Fruit fly (Drosophila melanogaster) whole organism, embryonic: ENCODE measurements around the gene CG45100.

Experiments used
- Awh ChIP-seq: fragments of 200-800 bp; sonication (Bioruptor generic); IDR thresholded peaks from 2 replicates; pipeline ENCODE4, ENCODE4 v1.3.6; 2022; ENCODE audit warnings: missing biosample characterization, missing genetic modification characterization
- CG11695 ChIP-seq: fragments of 200-800 bp; sonication (Bioruptor generic); IDR thresholded peaks from 3 replicates; pipeline ENCODE4 v1.3.6; 2022; ENCODE audit warnings: missing biosample characterization, missing genetic modification characterization
- CG12219 ChIP-seq: fragments of 200-800 bp; sonication (Bioruptor generic); optimal IDR thresholded peaks from 3 replicates; lab custom pipeline; 2018; ENCODE audit warnings: missing biosample characterization, mild to moderate bottlenecking, missing genetic modification characterization
- CG12236 ChIP-seq: fragments of 200-800 bp; sonication (Bioruptor generic); optimal IDR thresholded peaks from 2 replicates; lab custom pipeline; 2016; ENCODE audit warnings: missing biosample characterization, missing genetic modification characterization
- CG13287 ChIP-seq: fragments of 200-800 bp; sonication (Bioruptor generic); IDR thresholded peaks from 2 replicates; pipeline ENCODE4 v1.3.6; 2022; ENCODE audit warnings: missing biosample characterization, missing genetic modification characterization; ENCODE audit not compliant: partially characterized antibody
- CG15073 ChIP-seq: fragments of 200-800 bp; sonication (Bioruptor generic); optimal IDR thresholded peaks from 2 replicates; lab custom pipeline; 2016; ENCODE audit warnings: missing biosample characterization, missing genetic modification characterization
- CG17612 ChIP-seq: fragments of 200-800 bp; sonication (Bioruptor generic); IDR thresholded peaks from 2 replicates; pipeline ENCODE4 v1.3.6; 2022; ENCODE audit warnings: missing biosample characterization, missing genetic modification characterization
- CG1792 ChIP-seq: fragments of 200-800 bp; sonication (Bioruptor generic); optimal IDR thresholded peaks from 2 replicates; lab custom pipeline; 2016; ENCODE audit warnings: missing biosample characterization, missing genetic modification characterization
- CG2199 ChIP-seq: fragments of 200-800 bp; sonication (Bioruptor generic); IDR thresholded peaks from 3 replicates; pipeline ENCODE4 v1.3.6; 2022; ENCODE audit warnings: missing biosample characterization, missing genetic modification characterization
- CG2889 ChIP-seq: fragments of 200-800 bp; sonication (Bioruptor generic); IDR thresholded peaks from 3 replicates; pipeline ENCODE4 v1.3.6; 2022; ENCODE audit warnings: missing biosample characterization, missing genetic modification characterization
- CG30403 ChIP-seq: fragments of 200-800 bp; sonication (Bioruptor generic); optimal IDR thresholded peaks from 3 replicates; lab custom pipeline; 2016; ENCODE audit warnings: missing biosample characterization, missing genetic modification characterization
- CG32532 ChIP-seq: fragments of 200-800 bp; sonication (Bioruptor generic); IDR thresholded peaks from 2 replicates; pipeline ENCODE4 v1.3.6; 2022; ENCODE audit warnings: missing biosample characterization, missing genetic modification characterization
- CG33213 ChIP-seq: fragments of 200-800 bp; sonication (Bioruptor generic); optimal IDR thresholded peaks from 3 replicates; lab custom pipeline; 2016; ENCODE audit warnings: missing biosample characterization, missing genetic modification characterization
- CG3407 ChIP-seq: fragments of 200-800 bp; sonication (Bioruptor generic); optimal IDR thresholded peaks from 2 replicates; lab custom pipeline; 2018; ENCODE audit warnings: missing biosample characterization, mild to moderate bottlenecking, missing genetic modification characterization
- CG34376 ChIP-seq: fragments of 200-800 bp; sonication (Bioruptor generic); optimal IDR thresholded peaks from 2 replicates; lab custom pipeline; 2018; ENCODE audit warnings: missing biosample characterization, mild to moderate bottlenecking, missing genetic modification characterization
- CG6683 ChIP-seq: fragments of 200-800 bp; sonication (Bioruptor generic); optimal IDR thresholded peaks from 2 replicates; lab custom pipeline; 2017; ENCODE audit warnings: missing biosample characterization, mild to moderate bottlenecking, missing genetic modification characterization, missing genetic modification reagents
- CG7928 ChIP-seq: fragments of 200-800 bp; sonication (Bioruptor generic); optimal IDR thresholded peaks from 2 replicates; lab custom pipeline; 2017; ENCODE audit warnings: missing biosample characterization, mild to moderate bottlenecking, missing genetic modification characterization
- CG8089 ChIP-seq: fragments of 200-800 bp; sonication (Bioruptor generic); optimal IDR thresholded peaks from 3 replicates; lab custom pipeline; 2016; ENCODE audit warnings: missing biosample characterization, missing genetic modification characterization
- CG8359 ChIP-seq: fragments of 200-800 bp; sonication (Bioruptor generic); optimal IDR thresholded peaks from 2 replicates; lab custom pipeline; 2017; ENCODE audit warnings: missing biosample characterization, mild to moderate bottlenecking, missing genetic modification characterization, borderline replicate concordance
- CG9437 ChIP-seq: fragments of 200-800 bp; sonication (Bioruptor generic); optimal IDR thresholded peaks from 2 replicates; lab custom pipeline; 2018; ENCODE audit warnings: missing biosample characterization, mild to moderate bottlenecking, missing genetic modification characterization
- CG9817 ChIP-seq: fragments of 200-800 bp; sonication (Bioruptor generic); optimal IDR thresholded peaks from 2 replicates; lab custom pipeline; 2018; ENCODE audit warnings: missing biosample characterization, mild to moderate bottlenecking, missing genetic modification characterization, moderate library complexity
- CG9876 ChIP-seq: fragments of 200-800 bp; sonication (Bioruptor generic); optimal IDR thresholded peaks from 2 replicates; lab custom pipeline; 2016; ENCODE audit warnings: missing biosample characterization, missing genetic modification characterization
- CTCF ChIP-seq: fragments of 200-800 bp; sonication (Bioruptor generic); optimal IDR thresholded peaks from 2 replicates; lab custom pipeline; 2017; ENCODE audit warnings: missing biosample characterization, mild to moderate bottlenecking, missing genetic modification characterization, moderate library complexity
- Eip74EF ChIP-seq, 2 experiments: fragments of 200-800 bp in 1 of 2; fragments of >200 bp in 1 of 2; sonication (Bioruptor generic) in 1 of 2; optimal IDR thresholded peaks; 2 replicates each; lab custom pipeline; 2017 to 2019; ENCODE audit warnings: missing biosample characterization in 2 of 2, missing genetic modification characterization in 2 of 2, mild to moderate bottlenecking in 1 of 2, moderate library complexity in 1 of 2
- Elba2 ChIP-seq: fragments of 200-800 bp; sonication (Bioruptor generic); optimal IDR thresholded peaks from 3 replicates; lab custom pipeline; 2016; ENCODE audit warnings: missing biosample characterization, missing genetic modification characterization
- Ets65A ChIP-seq: fragments of 200-800 bp; sonication (Bioruptor generic); peaks from one replicate; lab custom pipeline; 2016; ENCODE audit warnings: missing biosample characterization, missing genetic modification characterization
- HLH3B ChIP-seq: fragments of 200-800 bp; sonication (Bioruptor generic); IDR thresholded peaks from 2 replicates; pipeline ENCODE4 v1.3.6; 2022; ENCODE audit warnings: missing biosample characterization, missing genetic modification characterization
- HLH54F ChIP-seq: fragments of 200-800 bp; sonication (Bioruptor generic); optimal IDR thresholded peaks from 3 replicates; lab custom pipeline; 2016; ENCODE audit warnings: missing biosample characterization, missing genetic modification characterization
- Hand ChIP-seq: fragments of 200-800 bp; sonication (Bioruptor generic); optimal IDR thresholded peaks from 2 replicates; lab custom pipeline; 2017; ENCODE audit warnings: mild to moderate bottlenecking, missing biosample characterization, missing genetic modification reagents, missing genetic modification characterization
- Nf-YC ChIP-seq: fragments of 200-800 bp; optimal IDR thresholded peaks from 3 replicates; lab custom pipeline; 2019; ENCODE audit warnings: missing biosample characterization, mild to moderate bottlenecking, missing genetic modification characterization, moderate library complexity
- Rfx ChIP-seq: fragments of 200-800 bp; sonication (Bioruptor generic); IDR thresholded peaks from 2 replicates; pipeline ENCODE4 v1.3.6; 2022; ENCODE audit warnings: missing biosample characterization, missing genetic modification characterization
- Side ChIP-seq: fragments of 200-800 bp; sonication (Bioruptor generic); optimal IDR thresholded peaks from 2 replicates; lab custom pipeline; 2016; ENCODE audit warnings: missing biosample characterization, missing genetic modification characterization
- Sry-β ChIP-seq: fragments of 200-800 bp; sonication (Bioruptor generic); optimal IDR thresholded peaks from 2 replicates; lab custom pipeline; 2018; ENCODE audit warnings: missing biosample characterization, mild to moderate bottlenecking, missing genetic modification characterization, moderate library complexity
- Trl ChIP-seq, 3 experiments: fragments of >200 bp in 2 of 3; fragments of 200-800 bp in 1 of 3; sonication (Bioruptor generic) in 1 of 3; optimal IDR thresholded peaks; 2 replicates in 1 of 3; 3 replicates in 2 of 3; lab custom pipeline; 2016 to 2017; ENCODE audit warnings: missing biosample characterization in 1 of 3, missing genetic modification characterization in 1 of 3
- YL-1 ChIP-seq: fragments of 200-800 bp; sonication (Bioruptor generic); optimal IDR thresholded peaks from 3 replicates; lab custom pipeline; 2017; ENCODE audit warnings: missing biosample characterization, mild to moderate bottlenecking, missing genetic modification characterization
- abd-A ChIP-seq: fragments of 200-800 bp; sonication (Bioruptor generic); optimal IDR thresholded peaks from 3 replicates; lab custom pipeline; 2019; ENCODE audit warnings: missing biosample characterization, mild to moderate bottlenecking, missing genetic modification characterization, moderate library complexity
- bcd ChIP-seq: fragments of 200-800 bp; sonication (Bioruptor generic); optimal IDR thresholded peaks from 2 replicates; lab custom pipeline; 2017; ENCODE audit warnings: missing biosample characterization, mild to moderate bottlenecking, missing genetic modification characterization
- cas ChIP-seq: fragments of 200-800 bp; sonication (Bioruptor generic); IDR thresholded peaks from 2 replicates; pipeline ENCODE4 v1.3.6; 2022; ENCODE audit warnings: missing biosample characterization, missing genetic modification characterization
- crc ChIP-seq: fragments of 200-800 bp; sonication (Bioruptor generic); optimal IDR thresholded peaks from 2 replicates; lab custom pipeline; 2016; ENCODE audit warnings: missing biosample characterization, missing genetic modification characterization
- hkb ChIP-seq, 2 experiments: fragments of 200-800 bp in 1 of 2; fragments of >200 bp in 1 of 2; sonication (Bioruptor generic) in 1 of 2; IDR thresholded peaks in 1 of 2; optimal IDR thresholded peaks in 1 of 2; 2 replicates each; pipeline versions ENCODE4 v1.3.6 to Lab custom; 2017 to 2022; ENCODE audit warnings: missing biosample characterization in 1 of 2, missing genetic modification characterization in 1 of 2
- kah ChIP-seq: fragments of 200-800 bp; sonication (Bioruptor generic); optimal IDR thresholded peaks from 2 replicates; lab custom pipeline; 2018; ENCODE audit warnings: missing biosample characterization, mild to moderate bottlenecking, missing genetic modification characterization
- klu ChIP-seq: fragments of 200-800 bp; sonication (Bioruptor generic); IDR thresholded peaks from 2 replicates; pipeline ENCODE4 v1.3.6; 2022; ENCODE audit warnings: missing biosample characterization, missing genetic modification characterization
- nau ChIP-seq: fragments of 200-800 bp; sonication (Bioruptor generic); optimal IDR thresholded peaks from 3 replicates; lab custom pipeline; 2017; ENCODE audit warnings: missing biosample characterization, mild to moderate bottlenecking, missing genetic modification characterization, missing genetic modification reagents
- nmo ChIP-seq: fragments of 200-800 bp; sonication (Bioruptor generic); optimal IDR thresholded peaks from 2 replicates; lab custom pipeline; 2018; ENCODE audit warnings: missing biosample characterization, mild to moderate bottlenecking, missing genetic modification characterization, moderate library complexity
- salm ChIP-seq: fragments of 200-800 bp; sonication (Bioruptor generic); optimal IDR thresholded peaks from 2 replicates; lab custom pipeline; 2018; ENCODE audit warnings: missing biosample characterization, mild to moderate bottlenecking, missing genetic modification characterization
- sima ChIP-seq: fragments of 200-800 bp; sonication (Bioruptor generic); optimal IDR thresholded peaks from 2 replicates; lab custom pipeline; 2016; ENCODE audit warnings: missing biosample characterization, missing genetic modification characterization
- tin ChIP-seq: fragments of 200-800 bp; sonication (Bioruptor generic); optimal IDR thresholded peaks from 3 replicates; lab custom pipeline; 2016; ENCODE audit warnings: missing biosample characterization, missing genetic modification characterization
- trem ChIP-seq: fragments of 200-800 bp; optimal IDR thresholded peaks from 3 replicates; lab custom pipeline; 2019; ENCODE audit warnings: missing biosample characterization, mild to moderate bottlenecking, missing genetic modification characterization, moderate library complexity
- unpg ChIP-seq: fragments of 200-800 bp; sonication (Bioruptor generic); optimal IDR thresholded peaks from 3 replicates; lab custom pipeline; 2018; ENCODE audit warnings: missing biosample characterization, mild to moderate bottlenecking, missing genetic modification characterization, moderate library complexity
- yki ChIP-seq: fragments of >200 bp; optimal IDR thresholded peaks from 3 replicates; lab custom pipeline; 2018
- zen2 ChIP-seq: fragments of 200-800 bp; sonication (Bioruptor generic); IDR thresholded peaks from 3 replicates; pipeline ENCODE4 v1.3.6; 2022; ENCODE audit warnings: missing biosample characterization, missing genetic modification characterization; ENCODE audit not compliant: partially characterized antibody

The CG45100 gene

DNA sequence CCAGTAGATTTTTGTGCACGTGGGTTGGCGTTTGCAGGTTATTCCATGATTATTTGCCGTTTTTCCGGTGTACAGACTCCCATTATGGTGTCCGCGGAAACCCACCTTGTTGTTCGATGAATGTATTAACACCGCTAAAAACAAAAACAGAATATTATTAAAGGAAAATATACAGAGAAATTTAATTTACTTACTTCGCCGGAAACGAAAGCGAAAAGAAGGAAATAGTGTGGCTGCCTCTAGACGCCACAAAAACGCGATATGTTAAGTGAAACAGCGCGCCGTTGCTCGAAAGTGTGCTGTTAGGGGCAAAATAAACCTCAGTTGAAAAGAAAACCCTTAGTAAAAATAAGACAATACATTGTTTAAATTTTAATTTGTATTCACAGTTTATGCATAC lies 7.5 kb downstream of the CG45100 start, which contains the start of gene RpL35A (continued):
- TF ChIP-seq Hand (GFP tag; lab: Kevin White, UChicago) (peak; percentile 77), sima (GFP tag; lab: Kevin White, UChicago) (peak; percentile 12), salm (tag; lab: Kevin White, UChicago) (peak; percentile 64), kah (GFP tag; lab: Kevin White, UChicago) (peak; percentile 82), Sry-β (GFP tag; lab: Kevin White, UChicago) (no peak), Side (peak; percentile 74), CG15073 (GFP tag; lab: Kevin White, UChicago) (no peak), hkb (optimal IDR thresholded peaks at IDR 0.05; lab: Kevin White, UChicago) (no peak), hkb (GFP tag; IDR thresholded peaks at IDR 0.05; lab: Robert Waterston, UW) (peak; percentile 75), CG1792 (peak; percentile 45), CG7928 (GFP tag; lab: Kevin White, UChicago) (peak; percentile 43), CG2889 (GFP tag; lab: Robert Waterston, UW) (no peak), abd-A (tag; lab: Kevin White, UChicago) (no peak), CG2199 (GFP tag; lab: Robert Waterston, UW) (no peak), Elba2 (GFP tag; lab: Kevin White, UChicago) (no peak), Rfx (peak; percentile 73), cas (GFP tag; lab: Robert Waterston, UW) (no peak), CG8089 (peak; percentile 74), CTCF (GFP tag; lab: Kevin White, UChicago) (peak; percentile 57), CG12236 (GFP tag; lab: Kevin White, UChicago) (peak; percentile 37), HLH54F (GFP tag; lab: Kevin White, UChicago) (no peak), Eip74EF (GFP tag; optimal IDR thresholded peaks at IDR 0.05; lab: Kevin White, UChicago) (peak in 1 of 2 experiments; percentile 73), klu (GFP tag; lab: Robert Waterston, UW) (no peak), CG3407 (GFP tag; lab: Kevin White, UChicago) (peak; percentile 70), CG17612 (GFP tag; lab: Robert Waterston, UW) (no peak), YL-1 (GFP tag; lab: Kevin White, UChicago) (peak; percentile 94), nau (GFP tag; lab: Kevin White, UChicago) (no peak), nmo (GFP tag; lab: Kevin White, UChicago) (peak; percentile 57), CG6683 (peak; percentile 48), Awh (GFP tag; lab: Robert Waterston, UW) (peak; percentile 55; the same call in 1 of the 2 replicates), tin (peak; percentile 9), CG13287 (no peak; the same call in 1 of the 2 replicates), CG33213 (GFP tag; lab: Kevin White, UChicago) (peak; percentile 89), Ets65A (GFP tag; lab: Kevin White, UChicago) (peak; percentile 70), CG9817 (tag; lab: Kevin White, UChicago) (peak; percentile 41), crc (GFP tag; lab: Kevin White, UChicago) (peak; percentile 54), CG9437 (peak; percentile 44), CG11695 (GFP tag; lab: Robert Waterston, UW) (0 out of 3 replicates have a peak, but pooled peaks have one; percentile 35), Nf-YC (tag; lab: Kevin White, UChicago) (peak; percentile 68), unpg (GFP tag; lab: Kevin White, UChicago) (peak; percentile 80), zen2 (no peak), CG32532 (GFP tag; lab: Robert Waterston, UW) (peak; percentile 73), CG34376 (peak; percentile 96), Trl (optimal IDR thresholded peaks at IDR 0.05; lab: Kevin White, UChicago) (no peak), Trl (GFP tag; optimal IDR thresholded peaks at IDR 0.05; lab: Kevin White, UChicago) (peak; percentile 70), CG30403 (GFP tag; lab: Kevin White, UChicago) (peak; percentile 6), CG12219 (GFP tag; lab: Kevin White, UChicago) (peak; percentile 74), yki (lab: Kevin White, UChicago) (no peak), trem (tag; lab: Kevin White, UChicago) (peak; percentile 61), bcd (peak; percentile 80), CG9876 (peak; percentile 42), CG8359 (GFP tag; lab: Kevin White, UChicago) (peak; percentile 75), HLH3B (peak; percentile 26; the same call in 1 of the 2 replicates)
